Fruit fly (Drosophila melanogaster) whole organism, embryonic: Measurements from ENCODE around the gene CG14341.

Experiments
- Aef1 ChIP-seq: fragments of 200-800 bp; sonication (Bioruptor generic); IDR thresholded peaks from 3 replicates; pipeline ENCODE4 v1.3.6; 2022; ENCODE audit warnings: missing biosample characterization, missing genetic modification characterization
- CG10267 ChIP-seq: fragments of 200-800 bp; sonication (Bioruptor generic); optimal IDR thresholded peaks from 2 replicates; lab custom pipeline; 2018; ENCODE audit warnings: missing biosample characterization, mild to moderate bottlenecking, missing genetic modification characterization, moderate library complexity
- CG1529 ChIP-seq: fragments of 200-800 bp; sonication (Bioruptor generic); optimal IDR thresholded peaks from 3 replicates; lab custom pipeline; 2018; ENCODE audit warnings: missing biosample characterization, missing genetic modification characterization
- CG15514 ChIP-seq: fragments of 200-800 bp; sonication (Bioruptor generic); optimal IDR thresholded peaks from 3 replicates; lab custom pipeline; 2017; ENCODE audit warnings: missing biosample characterization, missing genetic modification characterization, mild to moderate bottlenecking, moderate library complexity, missing genetic modification reagents
- CG1603 ChIP-seq: fragments of 200-800 bp; sonication (Bioruptor generic); optimal IDR thresholded peaks from 2 replicates; lab custom pipeline; 2019; ENCODE audit warnings: missing biosample characterization, mild to moderate bottlenecking, missing genetic modification characterization, moderate library complexity
- CG1647 ChIP-seq: fragments of 200-800 bp; sonication (Bioruptor generic); optimal IDR thresholded peaks from 3 replicates; lab custom pipeline; 2016; ENCODE audit warnings: missing biosample characterization, missing genetic modification characterization
- CG16779 ChIP-seq: fragments of 200-800 bp; sonication (Bioruptor generic); IDR thresholded peaks from 2 replicates; pipeline ENCODE4 v1.3.6; 2022; ENCODE audit warnings: missing biosample characterization, missing genetic modification characterization
- CG42726 ChIP-seq: fragments of 200-800 bp; sonication (Bioruptor generic); IDR thresholded peaks from 2 replicates; pipeline ENCODE4 v1.3.6; 2022; ENCODE audit warnings: missing biosample characterization, missing genetic modification characterization; ENCODE audit not compliant: partially characterized antibody
- CG4282 ChIP-seq: fragments of 200-800 bp; sonication (Bioruptor generic); optimal IDR thresholded peaks from 2 replicates; lab custom pipeline; 2016; ENCODE audit warnings: missing biosample characterization, missing genetic modification characterization
- CG4707 ChIP-seq: fragments of 200-800 bp; sonication (Bioruptor generic); optimal IDR thresholded peaks from 2 replicates; lab custom pipeline; 2018; ENCODE audit warnings: missing biosample characterization, mild to moderate bottlenecking, missing genetic modification characterization, moderate library complexity
- CG4730 ChIP-seq: fragments of 200-800 bp; sonication (Bioruptor generic); IDR thresholded peaks from 2 replicates; pipeline ENCODE4 v1.3.6; 2022; ENCODE audit warnings: missing biosample characterization, missing genetic modification characterization
- CG5245 ChIP-seq: fragments of 200-800 bp; sonication (Bioruptor generic); optimal IDR thresholded peaks from 3 replicates; lab custom pipeline; 2016; ENCODE audit warnings: missing biosample characterization, missing genetic modification characterization
- CG6654 ChIP-seq: fragments of 200-800 bp; sonication (Bioruptor generic); optimal IDR thresholded peaks from 2 replicates; lab custom pipeline; 2017; ENCODE audit warnings: missing biosample characterization, mild to moderate bottlenecking, missing genetic modification characterization
- CG6765 ChIP-seq: fragments of 200-800 bp; sonication (Bioruptor generic); optimal IDR thresholded peaks from 3 replicates; lab custom pipeline; 2017; ENCODE audit warnings: missing biosample characterization, mild to moderate bottlenecking, missing genetic modification characterization
- CG7271 ChIP-seq: fragments of 200-800 bp; sonication (Bioruptor generic); optimal IDR thresholded peaks from 2 replicates; lab custom pipeline; 2018; ENCODE audit warnings: missing biosample characterization, mild to moderate bottlenecking, missing genetic modification characterization, moderate library complexity
- CG7928 ChIP-seq: fragments of 200-800 bp; sonication (Bioruptor generic); optimal IDR thresholded peaks from 2 replicates; lab custom pipeline; 2017; ENCODE audit warnings: missing biosample characterization, mild to moderate bottlenecking, missing genetic modification characterization
- CG8388 ChIP-seq: fragments of 200-800 bp; sonication (Bioruptor generic); optimal IDR thresholded peaks from 2 replicates; lab custom pipeline; 2019; ENCODE audit warnings: missing biosample characterization, mild to moderate bottlenecking, missing genetic modification characterization, moderate library complexity
- CG8924 ChIP-seq: fragments of 200-800 bp; optimal IDR thresholded peaks from 3 replicates; lab custom pipeline; 2019; ENCODE audit warnings: missing biosample characterization, mild to moderate bottlenecking, missing genetic modification characterization, moderate library complexity
- Chrac-16 ChIP-seq: fragments of 200-800 bp; sonication (Bioruptor generic); optimal IDR thresholded peaks from 3 replicates; lab custom pipeline; 2016; ENCODE audit warnings: missing biosample characterization, missing genetic modification characterization
- D19B ChIP-seq: fragments of 200-800 bp; sonication (Bioruptor generic); optimal IDR thresholded peaks from 2 replicates; lab custom pipeline; 2017; ENCODE audit warnings: missing biosample characterization, mild to moderate bottlenecking, missing genetic modification characterization
- Deaf1 ChIP-seq: fragments of 200-800 bp; optimal IDR thresholded peaks from 3 replicates; lab custom pipeline; 2019; ENCODE audit warnings: missing biosample characterization, mild to moderate bottlenecking, missing genetic modification characterization, moderate library complexity
- Dek ChIP-seq: fragments of 200-800 bp; sonication (Bioruptor generic); optimal IDR thresholded peaks from 3 replicates; lab custom pipeline; 2019; ENCODE audit warnings: missing biosample characterization, mild to moderate bottlenecking, missing genetic modification characterization, moderate library complexity
- Dfd ChIP-seq, 2 experiments: fragments of >200 bp; optimal IDR thresholded peaks; 2 replicates each; lab custom pipeline; 2017; ENCODE audit warnings: missing biosample characterization in 2 of 2, missing genetic modification characterization in 2 of 2
- Dll ChIP-seq: fragments of 200-800 bp; sonication (Bioruptor generic); IDR thresholded peaks from 4 replicates; pipeline ENCODE4 v1.3.6; 2022; ENCODE audit warnings: missing biosample characterization, missing genetic modification characterization; ENCODE audit not compliant: partially characterized antibody
- ERR ChIP-seq: fragments of 200-800 bp; sonication (Bioruptor generic); optimal IDR thresholded peaks from 2 replicates; lab custom pipeline; 2016; ENCODE audit warnings: missing biosample characterization, missing genetic modification characterization
- Fer1 ChIP-seq: fragments of 200-800 bp; sonication (Bioruptor generic); optimal IDR thresholded peaks from 2 replicates; lab custom pipeline; 2017; ENCODE audit warnings: missing biosample characterization, mild to moderate bottlenecking, missing genetic modification characterization
- HHEX ChIP-seq: fragments of 200-800 bp; sonication (Bioruptor generic); optimal IDR thresholded peaks from 3 replicates; lab custom pipeline; 2017; ENCODE audit warnings: missing biosample characterization, mild to moderate bottlenecking, missing genetic modification characterization, missing genetic modification reagents
- HLH3B ChIP-seq: fragments of 200-800 bp; sonication (Bioruptor generic); IDR thresholded peaks from 2 replicates; pipeline ENCODE4 v1.3.6; 2022; ENCODE audit warnings: missing biosample characterization, missing genetic modification characterization
- Trl ChIP-seq, 3 experiments: fragments of >200 bp in 2 of 3; fragments of 200-800 bp in 1 of 3; sonication (Bioruptor generic) in 1 of 3; optimal IDR thresholded peaks; 2 replicates in 1 of 3; 3 replicates in 2 of 3; lab custom pipeline; 2016 to 2017; ENCODE audit warnings: missing biosample characterization in 1 of 3, missing genetic modification characterization in 1 of 3
- Xbp1 ChIP-seq: fragments of 200-800 bp; sonication (Bioruptor generic); optimal IDR thresholded peaks from 3 replicates; lab custom pipeline; 2016; ENCODE audit warnings: missing biosample characterization, mild to moderate bottlenecking, missing genetic modification characterization
- al ChIP-seq: fragments of 200-800 bp; sonication (Bioruptor generic); IDR thresholded peaks from 2 replicates; pipeline ENCODE4 v1.3.6; 2022; ENCODE audit warnings: missing biosample characterization, missing genetic modification characterization
- bab2 ChIP-seq: fragments of 200-800 bp; sonication (Bioruptor generic); optimal IDR thresholded peaks from 2 replicates; lab custom pipeline; 2016; ENCODE audit warnings: missing biosample characterization, missing genetic modification characterization
- chn ChIP-seq: fragments of 200-800 bp; sonication (Bioruptor generic); optimal IDR thresholded peaks from 2 replicates; lab custom pipeline; 2016; ENCODE audit warnings: missing biosample characterization, missing genetic modification characterization
- ci ChIP-seq: fragments of 200-800 bp; sonication (Bioruptor generic); IDR thresholded peaks from 3 replicates; pipeline ENCODE4 v1.3.6; 2022; ENCODE audit warnings: missing biosample characterization, missing genetic modification characterization
- fd102C ChIP-seq: fragments of 200-800 bp; sonication (Bioruptor generic); optimal IDR thresholded peaks from 2 replicates; lab custom pipeline; 2018; ENCODE audit warnings: missing biosample characterization, mild to moderate bottlenecking, missing genetic modification characterization, moderate library complexity
- org-1 ChIP-seq: fragments of 200-800 bp; sonication (Bioruptor generic); optimal IDR thresholded peaks from 2 replicates; lab custom pipeline; 2017; ENCODE audit warnings: missing biosample characterization, missing genetic modification characterization
- otp ChIP-seq: fragments of 200-800 bp; sonication (Bioruptor generic); IDR thresholded peaks from 3 replicates; pipeline ENCODE4, ENCODE4 v1.3.6; 2022; ENCODE audit warnings: missing biosample characterization, missing genetic modification characterization
- psq ChIP-seq: fragments of 200-800 bp; sonication (Bioruptor generic); optimal IDR thresholded peaks from 2 replicates; lab custom pipeline; 2017; ENCODE audit warnings: missing biosample characterization, missing genetic modification characterization
- rib ChIP-seq: fragments of 200-800 bp; sonication (Bioruptor generic); IDR thresholded peaks from 2 replicates; pipeline ENCODE4 v1.3.6; 2022; ENCODE audit warnings: missing biosample characterization, missing genetic modification characterization
- sens ChIP-seq: fragments of 200-800 bp; sonication (Bioruptor generic); peaks from one replicate; lab custom pipeline; 2016; ENCODE audit warnings: missing biosample characterization, missing genetic modification characterization
- seq ChIP-seq: fragments of 200-800 bp; sonication (Bioruptor generic); IDR thresholded peaks from 2 replicates; pipeline ENCODE4 v1.3.6; 2022; ENCODE audit warnings: missing biosample characterization, missing genetic modification characterization
- shn ChIP-seq: fragments of 200-800 bp; sonication (Bioruptor generic); optimal IDR thresholded peaks from 3 replicates; lab custom pipeline; 2016; ENCODE audit warnings: missing biosample characterization, missing genetic modification characterization
- sima ChIP-seq: fragments of 200-800 bp; sonication (Bioruptor generic); optimal IDR thresholded peaks from 2 replicates; lab custom pipeline; 2016; ENCODE audit warnings: missing biosample characterization, missing genetic modification characterization
- ssp ChIP-seq: fragments of 200-800 bp; sonication (Bioruptor generic); IDR thresholded peaks from 2 replicates; pipeline ENCODE4 v1.3.6; 2022; ENCODE audit warnings: missing biosample characterization, missing genetic modification characterization
- sug ChIP-seq: fragments of 200-800 bp; optimal IDR thresholded peaks from 2 replicates; lab custom pipeline; 2019; ENCODE audit warnings: missing biosample characterization, mild to moderate bottlenecking, missing genetic modification characterization, moderate library complexity
- tgo ChIP-seq: fragments of 200-800 bp; sonication (Bioruptor generic); IDR thresholded peaks from 3 replicates; pipeline ENCODE4 v1.3.6; 2022; ENCODE audit warnings: missing biosample characterization, missing genetic modification characterization
- trh ChIP-seq: fragments of 200-800 bp; sonication (Bioruptor generic); optimal IDR thresholded peaks from 2 replicates; lab custom pipeline; 2016; ENCODE audit warnings: missing biosample characterization, missing genetic modification characterization
- usp ChIP-seq: fragments of >200 bp; optimal IDR thresholded peaks from 2 replicates; lab custom pipeline; 2017; ENCODE audit warnings: missing biosample characterization, missing genetic modification characterization

CG14341 gene

DNA sequence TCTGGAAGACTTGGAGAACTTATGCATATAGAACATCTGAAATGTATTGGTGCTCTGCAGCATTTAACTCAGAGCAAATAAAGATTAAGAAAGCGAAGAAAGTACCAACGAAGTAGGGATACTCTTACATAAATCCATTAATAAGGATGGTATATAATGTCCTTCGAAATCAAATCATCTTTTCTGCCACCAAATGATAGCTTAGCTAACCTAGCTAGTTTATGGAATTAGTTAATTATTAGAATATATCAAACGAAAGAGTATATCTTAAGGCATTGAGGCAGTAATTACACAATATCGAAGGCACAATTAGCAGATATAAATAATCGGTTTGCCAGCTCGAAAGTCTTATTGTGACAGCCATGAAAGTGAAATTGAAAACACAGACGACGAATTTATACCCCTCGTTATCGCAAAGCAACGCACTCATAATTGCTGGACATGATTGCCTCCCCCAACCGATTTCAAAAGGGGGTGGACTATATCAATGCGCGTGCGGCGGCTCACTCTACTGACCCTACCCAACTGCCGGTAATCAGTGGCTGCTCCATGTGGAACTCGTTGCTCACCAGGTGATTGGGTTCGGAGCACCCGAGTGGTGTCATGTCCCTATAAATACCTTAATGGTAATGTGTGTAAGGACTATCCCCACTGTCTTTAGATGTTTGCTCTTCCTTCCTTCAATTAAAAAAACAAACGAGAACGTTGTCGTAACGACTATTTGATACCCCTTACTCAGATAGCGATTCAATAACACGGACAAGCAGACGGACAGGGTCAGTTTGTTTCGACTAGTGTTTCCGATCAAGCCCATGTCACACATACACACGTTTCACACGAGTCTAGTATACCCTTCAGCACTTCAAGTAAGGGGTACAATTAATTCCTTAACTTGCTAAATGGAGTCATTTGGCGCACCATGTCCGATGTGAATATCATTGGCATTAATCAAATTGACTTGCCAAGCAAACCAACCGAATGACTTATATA lies 21.6 kb upstream of the CG14341 start (continued):
- TF ChIP-seq CG8388 (GFP tag; lab: Kevin White, UChicago) (peak; percentile 58), CG10267 (peak; percentile 32), Dfd (GFP tag; optimal IDR thresholded peaks at IDR 0.05; lab: Kevin White, UChicago) (no peak), CG7271 (no peak), CG7928 (GFP tag; lab: Kevin White, UChicago) (no peak), CG6765 (GFP tag; lab: Kevin White, UChicago) (no peak), shn (no peak), sens (peak; percentile 93), fd102C (no peak), Deaf1 (tag; lab: Kevin White, UChicago) (peak; percentile 19), bab2 (GFP tag; lab: Kevin White, UChicago) (peak; percentile 36), Aef1 (GFP tag; lab: Robert Waterston, UW) (peak; percentile 16; the same call in 1 of the 3 replicates), org-1 (GFP tag; lab: Kevin White, UChicago) (peak; percentile 37), HLH3B (GFP tag; lab: Robert Waterston, UW) (peak; percentile 43), ssp (GFP tag; lab: Robert Waterston, UW) (no peak), CG42726 (no peak), trh (GFP tag; lab: Kevin White, UChicago) (no peak), CG4730 (GFP tag; lab: Robert Waterston, UW) (0 out of 2 replicates have a peak, but pooled peaks have one; percentile 10), sug (tag; lab: Kevin White, UChicago) (peak; percentile 41), Fer1 (GFP tag; lab: Kevin White, UChicago) (peak; percentile 47), CG1603 (peak; percentile 78), CG1529 (GFP tag; lab: Kevin White, UChicago) (peak; percentile 42), CG1647 (GFP tag; lab: Kevin White, UChicago) (no peak), otp (GFP tag; lab: Robert Waterston, UW) (no peak), Trl (optimal IDR thresholded peaks at IDR 0.05; lab: Kevin White, UChicago) (no peak), Trl (GFP tag; optimal IDR thresholded peaks at IDR 0.05; lab: Kevin White, UChicago) (no peak), psq (GFP tag; lab: Kevin White, UChicago) (no peak), CG15514 (GFP tag; lab: Kevin White, UChicago) (peak; percentile 34), rib (GFP tag; lab: Robert Waterston, UW) (0 out of 2 replicates have a peak, but pooled peaks have one; percentile 31), ci (GFP tag; lab: Robert Waterston, UW) (peak; percentile 69; the same call in 2 of the 3 replicates), Xbp1 (GFP tag; lab: Kevin White, UChicago) (peak; percentile 56), ERR (GFP tag; lab: Kevin White, UChicago) (no peak), sima (GFP tag; lab: Kevin White, UChicago) (no peak), chn (GFP tag; lab: Kevin White, UChicago) (peak; percentile 35), usp (GFP tag; lab: Kevin White, UChicago) (no peak), al (GFP tag; lab: Robert Waterston, UW) (no peak), CG5245 (no peak), CG6654 (GFP tag; lab: Kevin White, UChicago) (peak; percentile 4), seq (GFP tag; lab: Robert Waterston, UW) (0 out of 2 replicates have a peak, but pooled peaks have one; percentile 13), Dll (GFP tag; lab: Robert Waterston, UW) (no peak), Chrac-16 (GFP tag; lab: Kevin White, UChicago) (peak; percentile 39), D19B (GFP tag; lab: Kevin White, UChicago) (peak; percentile 69), CG4707 (no peak), CG8924 (tag; lab: Kevin White, UChicago) (peak; percentile 58), CG4282 (GFP tag; lab: Kevin White, UChicago) (no peak), tgo (GFP tag; lab: Robert Waterston, UW) (peak; percentile 49; the same call in 2 of the 3 replicates), CG16779 (GFP tag; lab: Robert Waterston, UW) (no peak), HHEX (GFP tag; lab: Kevin White, UChicago) (peak; percentile 48), Dek (tag; lab: Kevin White, UChicago) (peak; percentile 53)
